Fruit fly (Drosophila melanogaster) whole organism, embryonic: Measurements from ENCODE around the gene Sfp35C.

ENCODE experiments used
- BEAF-32 ChIP-seq: fragments of 200-800 bp; sonication (Bioruptor generic); optimal IDR thresholded peaks from 3 replicates; lab custom pipeline; 2017; ENCODE audit warnings: missing biosample characterization, missing genetic modification characterization, mild to moderate bottlenecking, moderate library complexity, missing genetic modification reagents
- CG10654 ChIP-seq: fragments of 200-800 bp; sonication (Bioruptor generic); optimal IDR thresholded peaks from 2 replicates; lab custom pipeline; 2016; ENCODE audit warnings: missing biosample characterization, missing genetic modification characterization
- CG11695 ChIP-seq: fragments of 200-800 bp; sonication (Bioruptor generic); IDR thresholded peaks from 3 replicates; pipeline ENCODE4 v1.3.6; 2022; ENCODE audit warnings: missing biosample characterization, missing genetic modification characterization
- CG12659 ChIP-seq: fragments of 200-800 bp; sonication (Bioruptor generic); optimal IDR thresholded peaks from 3 replicates; lab custom pipeline; 2017; ENCODE audit warnings: mild to moderate bottlenecking, missing biosample characterization, missing genetic modification reagents, missing genetic modification characterization
- CG13775 ChIP-seq: fragments of 200-800 bp; sonication (Bioruptor generic); optimal IDR thresholded peaks from 3 replicates; lab custom pipeline; 2017; ENCODE audit warnings: missing biosample characterization, mild to moderate bottlenecking, missing genetic modification characterization
- CG14050 ChIP-seq: fragments of 200-800 bp; sonication (Bioruptor generic); IDR thresholded peaks from 3 replicates; pipeline ENCODE4 v1.3.6; 2022; ENCODE audit warnings: missing biosample characterization, missing genetic modification characterization
- CG17912 ChIP-seq: fragments of 200-800 bp; sonication (Bioruptor generic); optimal IDR thresholded peaks from 2 replicates; lab custom pipeline; 2018; ENCODE audit warnings: missing biosample characterization, mild to moderate bottlenecking, missing genetic modification characterization
- CG2889 ChIP-seq: fragments of 200-800 bp; sonication (Bioruptor generic); IDR thresholded peaks from 3 replicates; pipeline ENCODE4 v1.3.6; 2022; ENCODE audit warnings: missing biosample characterization, missing genetic modification characterization
- CG4282 ChIP-seq: fragments of 200-800 bp; sonication (Bioruptor generic); optimal IDR thresholded peaks from 2 replicates; lab custom pipeline; 2016; ENCODE audit warnings: missing biosample characterization, missing genetic modification characterization
- CG4617 ChIP-seq: fragments of 200-800 bp; sonication (Bioruptor generic); optimal IDR thresholded peaks from 3 replicates; lab custom pipeline; 2016; ENCODE audit warnings: missing biosample characterization, missing genetic modification characterization, borderline replicate concordance
- CG6854 ChIP-seq: fragments of 200-800 bp; sonication (Bioruptor generic); optimal IDR thresholded peaks from 3 replicates; lab custom pipeline; 2017; ENCODE audit warnings: missing biosample characterization, mild to moderate bottlenecking, missing genetic modification characterization
- CG7271 ChIP-seq: fragments of 200-800 bp; sonication (Bioruptor generic); optimal IDR thresholded peaks from 2 replicates; lab custom pipeline; 2018; ENCODE audit warnings: missing biosample characterization, mild to moderate bottlenecking, missing genetic modification characterization, moderate library complexity
- CG8478 ChIP-seq: fragments of >200 bp; optimal IDR thresholded peaks from 2 replicates; lab custom pipeline; 2018
- CG9727 ChIP-seq: fragments of 200-800 bp; sonication (Bioruptor generic); optimal IDR thresholded peaks from 3 replicates; lab custom pipeline; 2017; ENCODE audit warnings: missing biosample characterization, mild to moderate bottlenecking, missing genetic modification characterization
- D19A ChIP-seq: fragments of 200-800 bp; optimal IDR thresholded peaks from 3 replicates; lab custom pipeline; 2019; ENCODE audit warnings: missing biosample characterization, mild to moderate bottlenecking, missing genetic modification characterization, moderate library complexity
- Ets65A ChIP-seq: fragments of 200-800 bp; sonication (Bioruptor generic); peaks from one replicate; lab custom pipeline; 2016; ENCODE audit warnings: missing biosample characterization, missing genetic modification characterization
- H15 ChIP-seq: fragments of 200-800 bp; sonication (Bioruptor generic); IDR thresholded peaks from 3 replicates; pipeline ENCODE4 v1.3.6; 2022; ENCODE audit warnings: missing biosample characterization, missing genetic modification characterization
- HLH54F ChIP-seq: fragments of 200-800 bp; sonication (Bioruptor generic); optimal IDR thresholded peaks from 3 replicates; lab custom pipeline; 2016; ENCODE audit warnings: missing biosample characterization, missing genetic modification characterization
- Hr51 ChIP-seq, 2 experiments: fragments of 200-800 bp; sonication (Bioruptor generic); optimal IDR thresholded peaks; 2 replicates in 1 of 2; 3 replicates in 1 of 2; lab custom pipeline; 2016 to 2018; ENCODE audit warnings: missing biosample characterization in 2 of 2, missing genetic modification characterization in 2 of 2, mild to moderate bottlenecking in 1 of 2, moderate library complexity in 1 of 2
- Hr78 ChIP-seq, 2 experiments: fragments of 200-800 bp in 1 of 2; fragments of >200 bp in 1 of 2; sonication (Bioruptor generic) in 1 of 2; optimal IDR thresholded peaks; 2 replicates each; lab custom pipeline; 2017 to 2019; ENCODE audit warnings: missing biosample characterization in 2 of 2, missing genetic modification characterization in 2 of 2, mild to moderate bottlenecking in 1 of 2, moderate library complexity in 1 of 2
- Oaz ChIP-seq: fragments of 200-800 bp; sonication (Bioruptor generic); IDR thresholded peaks from 2 replicates; pipeline ENCODE4 v1.3.6; 2022; ENCODE audit warnings: missing biosample characterization, missing genetic modification characterization
- Opbp ChIP-seq: fragments of 200-800 bp; sonication (Bioruptor generic); IDR thresholded peaks from 3 replicates; pipeline ENCODE4 v1.3.6; 2022; ENCODE audit warnings: missing biosample characterization, missing genetic modification characterization; ENCODE audit not compliant: partially characterized antibody
- Ptx1 ChIP-seq: fragments of 200-800 bp; sonication (Bioruptor generic); IDR thresholded peaks from 2 replicates; pipeline ENCODE4 v1.3.6; 2022; ENCODE audit warnings: missing biosample characterization, missing genetic modification characterization
- Sin3A ChIP-seq: fragments of >200 bp; optimal IDR thresholded peaks from 2 replicates; lab custom pipeline; 2018
- Sry-δ ChIP-seq: fragments of 200-800 bp; sonication (Bioruptor generic); optimal IDR thresholded peaks from 2 replicates; lab custom pipeline; 2016; ENCODE audit warnings: missing biosample characterization, missing genetic modification characterization
- Vsx1 ChIP-seq: fragments of 200-800 bp; sonication (Bioruptor generic); optimal IDR thresholded peaks from 2 replicates; lab custom pipeline; 2017; ENCODE audit warnings: missing biosample characterization, mild to moderate bottlenecking, missing genetic modification characterization, missing genetic modification reagents
- bsh ChIP-seq, 2 experiments: fragments of 200-800 bp; sonication (Bioruptor generic); optimal IDR thresholded peaks; 2 replicates each; lab custom pipeline; 2017 to 2018; ENCODE audit warnings: mild to moderate bottlenecking in 2 of 2, missing biosample characterization in 2 of 2, missing genetic modification characterization in 2 of 2, moderate library complexity in 1 of 2
- cad ChIP-seq: fragments of >200 bp; optimal IDR thresholded peaks from 2 replicates; lab custom pipeline; 2017; ENCODE audit warnings: missing biosample characterization, missing genetic modification characterization
- crc ChIP-seq: fragments of 200-800 bp; sonication (Bioruptor generic); optimal IDR thresholded peaks from 2 replicates; lab custom pipeline; 2016; ENCODE audit warnings: missing biosample characterization, missing genetic modification characterization
- danr ChIP-seq: fragments of 200-800 bp; sonication (Bioruptor generic); IDR thresholded peaks from 2 replicates; pipeline ENCODE4 v1.3.6; 2022; ENCODE audit warnings: missing biosample characterization, missing genetic modification characterization
- fd96Cb ChIP-seq: fragments of 200-800 bp; sonication (Bioruptor generic); optimal IDR thresholded peaks from 2 replicates; lab custom pipeline; 2018; ENCODE audit warnings: missing biosample characterization, mild to moderate bottlenecking, missing genetic modification characterization, moderate library complexity
- fru ChIP-seq: fragments of >200 bp; optimal IDR thresholded peaks from 2 replicates; lab custom pipeline; 2017
- gem ChIP-seq: fragments of 200-800 bp; sonication (Bioruptor generic); optimal IDR thresholded peaks from 2 replicates; lab custom pipeline; 2019; ENCODE audit warnings: missing biosample characterization, mild to moderate bottlenecking, missing genetic modification characterization, moderate library complexity
- hkb ChIP-seq, 2 experiments: fragments of 200-800 bp in 1 of 2; fragments of >200 bp in 1 of 2; sonication (Bioruptor generic) in 1 of 2; IDR thresholded peaks in 1 of 2; optimal IDR thresholded peaks in 1 of 2; 2 replicates each; pipeline versions ENCODE4 v1.3.6 to Lab custom; 2017 to 2022; ENCODE audit warnings: missing biosample characterization in 1 of 2, missing genetic modification characterization in 1 of 2
- kni ChIP-seq: fragments of 200-800 bp; sonication (Bioruptor generic); optimal IDR thresholded peaks from 3 replicates; lab custom pipeline; 2017; ENCODE audit warnings: mild to moderate bottlenecking, missing biosample characterization, missing genetic modification reagents, missing genetic modification characterization
- knrl ChIP-seq: fragments of 200-800 bp; sonication (Bioruptor generic); IDR thresholded peaks from 3 replicates; pipeline ENCODE4 v1.3.6; 2022; ENCODE audit warnings: missing biosample characterization, missing genetic modification characterization; ENCODE audit not compliant: partially characterized antibody
- nau ChIP-seq: fragments of 200-800 bp; sonication (Bioruptor generic); optimal IDR thresholded peaks from 3 replicates; lab custom pipeline; 2017; ENCODE audit warnings: missing biosample characterization, mild to moderate bottlenecking, missing genetic modification characterization, missing genetic modification reagents
- repo ChIP-seq: fragments of 200-800 bp; sonication (Bioruptor generic); optimal IDR thresholded peaks from 2 replicates; lab custom pipeline; 2016; ENCODE audit warnings: missing biosample characterization, missing genetic modification characterization
- sc ChIP-seq, 3 experiments: fragments of >200 bp in 2 of 3; fragments of 200-800 bp in 1 of 3; sonication (Bioruptor generic) in 1 of 3; optimal IDR thresholded peaks; 2 replicates in 2 of 3; 3 replicates in 1 of 3; lab custom pipeline; 2017; ENCODE audit warnings: mild to moderate bottlenecking in 1 of 3, missing biosample characterization in 1 of 3, missing genetic modification characterization in 1 of 3, missing genetic modification reagents in 1 of 3
- seq ChIP-seq: fragments of 200-800 bp; sonication (Bioruptor generic); IDR thresholded peaks from 2 replicates; pipeline ENCODE4 v1.3.6; 2022; ENCODE audit warnings: missing biosample characterization, missing genetic modification characterization
- slp2 ChIP-seq: fragments of 200-800 bp; sonication (Bioruptor generic); optimal IDR thresholded peaks from 2 replicates; lab custom pipeline; 2016; ENCODE audit warnings: missing biosample characterization, missing genetic modification characterization
- tap ChIP-seq: fragments of 200-800 bp; optimal IDR thresholded peaks from 3 replicates; lab custom pipeline; 2019; ENCODE audit warnings: missing biosample characterization, mild to moderate bottlenecking, missing genetic modification characterization, moderate library complexity
- ttk ChIP-seq: fragments of 200-800 bp; sonication (Bioruptor generic); IDR thresholded peaks from 2 replicates; pipeline ENCODE4 v2.1.2; 2022; ENCODE audit warnings: missing biosample characterization, missing genetic modification characterization
- wor ChIP-seq: fragments of 200-800 bp; sonication (Bioruptor generic); IDR thresholded peaks from 2 replicates; pipeline ENCODE4 v1.3.6; 2022; ENCODE audit warnings: missing biosample characterization, missing genetic modification characterization
- zen2 ChIP-seq: fragments of 200-800 bp; sonication (Bioruptor generic); IDR thresholded peaks from 3 replicates; pipeline ENCODE4 v1.3.6; 2022; ENCODE audit warnings: missing biosample characterization, missing genetic modification characterization; ENCODE audit not compliant: partially characterized antibody
- zfh1 ChIP-seq: fragments of 200-800 bp; sonication (Bioruptor generic); IDR thresholded peaks from 3 replicates; pipeline ENCODE4 v1.3.6; 2022; ENCODE audit warnings: missing biosample characterization, missing genetic modification characterization

Sfp35C gene

DNA sequence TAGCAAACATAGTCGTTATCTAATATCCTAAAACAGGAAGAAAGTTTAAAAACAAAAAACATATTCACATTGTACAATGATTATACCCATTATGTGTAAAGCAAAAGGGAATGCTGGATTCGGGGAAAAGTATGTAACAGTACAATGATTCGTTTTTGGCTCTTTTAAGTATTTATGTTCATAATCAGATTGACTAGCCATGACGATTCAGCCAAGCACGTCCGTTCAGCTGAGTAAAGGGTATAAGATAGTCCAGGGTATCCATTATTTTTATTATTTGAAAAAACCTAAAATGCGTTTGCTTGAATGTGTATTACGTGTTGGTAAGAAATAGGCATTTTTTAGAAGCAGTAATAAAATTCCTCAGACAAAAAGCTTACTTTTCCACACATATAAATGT, 47.8 kb upstream of the Sfp35C start (continued):
- TF ChIP-seq HLH54F (GFP tag; lab: Kevin White, UChicago): no peak
- no peak for TF ChIP-seq CG7271
- TF ChIP-seq CG9727: no peak
- no peak for TF ChIP-seq Vsx1
- TF ChIP-seq D19A (tag; lab: Kevin White, UChicago): peak; percentile 15
- TF ChIP-seq cad (GFP tag; lab: Kevin White, UChicago): no peak
- TF ChIP-seq danr (GFP tag; lab: Robert Waterston, UW): no peak
- TF ChIP-seq hkb (optimal IDR thresholded peaks at IDR 0.05; lab: Kevin White, UChicago): no peak
- peak; percentile 23; the same call in 1 of the 2 replicates for TF ChIP-seq hkb (GFP tag; IDR thresholded peaks at IDR 0.05; lab: Robert Waterston, UW)
- TF ChIP-seq Opbp: no peak
- TF ChIP-seq fru (lab: Kevin White, UChicago): no peak
- TF ChIP-seq Sin3A: no peak
- no peak for TF ChIP-seq zfh1 (GFP tag; lab: Robert Waterston, UW)
- TF ChIP-seq CG2889: no peak
- TF ChIP-seq tap (tag; lab: Kevin White, UChicago): no peak
- peak; percentile 26 for TF ChIP-seq fd96Cb (tag; lab: Kevin White, UChicago)
- TF ChIP-seq CG11695 (GFP tag; lab: Robert Waterston, UW): no peak
- TF ChIP-seq CG10654 (GFP tag; lab: Kevin White, UChicago): no peak
- TF ChIP-seq sc (optimal IDR thresholded peaks at IDR 0.05; lab: Kevin White, UChicago): no peak
- no peak for TF ChIP-seq sc (GFP tag; optimal IDR thresholded peaks at IDR 0.05; lab: Kevin White, UChicago)
- no peak for TF ChIP-seq Hr78 (GFP tag; optimal IDR thresholded peaks at IDR 0.05; lab: Kevin White, UChicago)
- TF ChIP-seq Hr51 (GFP tag; optimal IDR thresholded peaks at IDR 0.05; lab: Kevin White, UChicago): no peak
- TF ChIP-seq CG12659 (GFP tag; lab: Kevin White, UChicago): no peak
- no peak for TF ChIP-seq Sry-δ (GFP tag; lab: Kevin White, UChicago)
- TF ChIP-seq wor (GFP tag; lab: Robert Waterston, UW): no peak
- TF ChIP-seq nau (GFP tag; lab: Kevin White, UChicago): no peak
- no peak for TF ChIP-seq CG17912 (GFP tag; lab: Kevin White, UChicago)
- no peak for TF ChIP-seq knrl (GFP tag; lab: Robert Waterston, UW)
- no peak for TF ChIP-seq Oaz
- TF ChIP-seq H15 (GFP tag; lab: Robert Waterston, UW): no peak
- TF ChIP-seq gem: peak; percentile 26
- TF ChIP-seq slp2 (GFP tag; lab: Kevin White, UChicago): no peak
- TF ChIP-seq bsh (GFP tag; optimal IDR thresholded peaks at IDR 0.05; lab: Kevin White, UChicago): peak in 1 of 2 experiments; percentile 26
- TF ChIP-seq BEAF-32 (GFP tag; lab: Kevin White, UChicago): no peak
- TF ChIP-seq Ptx1 (GFP tag; lab: Robert Waterston, UW): 0 out of 2 replicates have a peak, but pooled peaks have one; percentile 10
- TF ChIP-seq CG4282 (GFP tag; lab: Kevin White, UChicago): no peak
- TF ChIP-seq Ets65A (GFP tag; lab: Kevin White, UChicago): peak; percentile 52
- TF ChIP-seq crc: no peak
- TF ChIP-seq CG4617 (GFP tag; lab: Kevin White, UChicago): no peak
- TF ChIP-seq ttk (GFP tag; lab: Robert Waterston, UW): no peak
- TF ChIP-seq CG8478 (lab: Kevin White, UChicago): no peak
- TF ChIP-seq CG13775 (GFP tag; lab: Kevin White, UChicago): no peak
- TF ChIP-seq CG6854: no peak
- TF ChIP-seq zen2 (GFP tag; lab: Robert Waterston, UW): no peak
- no peak for TF ChIP-seq seq
- no peak for TF ChIP-seq kni
- no peak for TF ChIP-seq repo (GFP tag; lab: Kevin White, UChicago)
- no peak for TF ChIP-seq CG14050 (GFP tag; lab: Robert Waterston, UW)
- TF ChIP-seq, all 482 proteins: peak for 30
